Worm (Caenorhabditis elegans) whole organism, L4 larva: ENCODE data around the gene chat-1.

Experiments used
- ceh-28 ChIP-seq: fragments of 150-350 bp; optimal IDR thresholded peaks from 2 replicates; lab custom pipeline; 2014; ENCODE audit warnings: missing biosample characterization, missing genetic modification reagents, missing genetic modification characterization
- lim-7 ChIP-seq: fragments of 200-800 bp; sonication (Bioruptor generic); IDR thresholded peaks from 2 replicates; pipeline ENCODE4 v1.3.6; 2022; ENCODE audit warnings: missing genetic modification characterization, missing compliant biosample characterization
- set-16 ChIP-seq: fragments of 200-800 bp; sonication (Bioruptor generic); IDR thresholded peaks from 2 replicates; pipeline ENCODE4 v1.3.6; 2022; ENCODE audit warnings: missing genetic modification reagents, missing genetic modification characterization, missing compliant biosample characterization
- zip-2 ChIP-seq: fragments of 150-350 bp; optimal IDR thresholded peaks from 2 replicates; lab custom pipeline; 2014; ENCODE audit warnings: missing biosample characterization, missing genetic modification characterization

- peak; percentile 18 for TF ChIP-seq zip-2 (tag; lab: Kevin White, UChicago)
- TF ChIP-seq ceh-28: peak; percentile 18
- TF ChIP-seq lim-7: no peak
- TF ChIP-seq set-16 (GFP tag; lab: Robert Waterston, UW): peak; percentile 42; the same call in 1 of the 2 replicates
Measured at ce11 chrIV:4445711-4446290, 1.3 kb upstream of the chat-1 start, which contains the start of the genes wapl-1 and htz-1.
